Worm (Caenorhabditis elegans) whole organism, L4/young adult: ENCODE measurements around the gene F46C5.7.

Experiments used
- W03F9.2 ChIP-seq: fragments of 150-350 bp; optimal IDR thresholded peaks from 2 replicates; lab custom pipeline; 2014; ENCODE audit warnings: missing biosample characterization, missing genetic modification characterization
- him-1 ChIP-seq: sonication (generic microtip); optimal IDR thresholded peaks from 2 replicates; lab custom pipeline; 2016; ENCODE audit warnings: missing genotype, missing genetic modification reagents, missing genetic modification characterization, missing compliant biosample characterization

ce11 chrII:8853238-8853637 is 14.1 kb downstream of the F46C5.7 start:
- TF ChIP-seq him-1 = no peak
- no peak for TF ChIP-seq W03F9.2 (tag; lab: Kevin White, UChicago)
